Fruit fly (Drosophila melanogaster): ENCODE results near the gene Pih1D1.

DNA sequence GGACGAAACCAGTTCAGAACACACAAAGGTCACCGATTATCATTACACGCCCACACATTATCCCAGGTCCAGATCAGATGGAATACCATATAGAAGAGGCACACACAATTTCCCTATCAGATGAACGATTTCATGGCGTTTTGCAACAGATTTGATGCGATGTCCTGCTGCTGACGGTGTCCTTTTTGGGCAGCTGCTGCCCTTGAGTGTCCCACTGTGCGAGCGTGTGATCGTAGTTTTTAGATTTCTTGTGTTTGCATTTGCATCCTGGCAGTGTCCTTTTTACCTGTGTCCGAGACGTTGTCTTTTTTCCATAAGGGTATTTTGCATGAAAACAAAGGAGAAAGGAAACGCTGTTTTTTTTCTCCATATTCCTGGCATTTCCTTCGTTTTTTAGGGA, 42.3 kb downstream of the Pih1D1 start:
- no peak for TF ChIP-seq psq (optimal IDR thresholded peaks at IDR 0.05)
- TF ChIP-seq h (optimal IDR thresholded peaks at IDR 0.05): no peak
- no peak for TF ChIP-seq Sin3A (optimal IDR thresholded peaks at IDR 0.05)
- TF ChIP-seq ttk (optimal IDR thresholded peaks at IDR 0.05): no peak
- TF ChIP-seq insv (optimal IDR thresholded peaks at IDR 0.05): no peak

Data from Kc167 (cell line).